Worm (Caenorhabditis elegans): Measurements from ENCODE around the gene cest-10.

Gene cest-10

DNA sequence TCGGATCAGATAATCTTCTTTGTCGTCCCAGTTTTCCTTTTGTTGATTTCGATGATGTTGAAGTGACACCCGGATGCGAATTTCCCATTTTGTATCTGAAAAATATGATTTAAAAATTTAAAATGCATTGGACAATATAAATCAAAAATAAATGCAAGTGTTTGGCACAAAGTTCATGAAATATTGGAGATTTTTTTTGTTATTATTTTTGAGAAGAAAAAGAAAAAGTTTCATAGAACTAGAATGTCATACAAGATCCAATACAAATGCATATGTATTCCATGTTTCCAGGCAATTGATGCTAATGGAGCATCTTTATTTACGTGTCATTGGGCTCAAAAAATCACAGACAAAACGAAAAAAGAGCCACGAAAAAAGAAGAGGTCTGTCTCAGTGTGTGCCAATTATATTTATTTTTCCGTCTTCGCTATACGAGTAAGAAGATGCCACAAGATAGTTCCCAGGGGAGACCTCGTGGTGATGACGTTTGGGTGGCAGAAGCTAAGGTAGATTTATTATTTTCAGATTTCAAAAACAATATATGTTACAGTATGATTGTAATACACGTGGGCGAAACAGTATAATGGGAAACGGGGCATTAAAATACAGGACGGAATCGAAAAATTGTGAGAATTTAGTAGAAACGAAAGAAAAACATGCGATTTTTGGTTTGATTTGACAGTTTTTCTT, 39.2 kb downstream of the cest-10 start, which contains the start of the genes glb-23 and R13A1.1:
glb-23 (minus strand) TSS at position 101 of the 690 bp plus-strand sequence.
R13A1.1 (plus strand) TSS at position 640 of the 690 bp plus-strand sequence.
- TF ChIP-seq flt-1 (GFP tag; IDR thresholded peaks at IDR 0.05) = no peak
- TF ChIP-seq cog-1 (tag; optimal IDR thresholded peaks at IDR 0.05) = no peak
- no peak for TF ChIP-seq ztf-23 (GFP tag; IDR thresholded peaks at IDR 0.05)
- no peak for TF ChIP-seq klf-2 (GFP tag; conservative IDR thresholded peaks at IDR 0.05)
- no peak for TF ChIP-seq tab-1 (GFP tag; IDR thresholded peaks at IDR 0.05)

ce11 chrIV:7222088-7222487, 41.7 kb downstream of the cest-10 start:
- TF ChIP-seq klf-2 (GFP tag; conservative IDR thresholded peaks at IDR 0.05) = no peak
- TF ChIP-seq cog-1 (tag; optimal IDR thresholded peaks at IDR 0.05) = no peak
- no peak for TF ChIP-seq ztf-29 (GFP tag; IDR thresholded peaks at IDR 0.05)
- TF ChIP-seq ztf-23 (GFP tag; IDR thresholded peaks at IDR 0.05) = no peak
- no peak for TF ChIP-seq T22C8.4 (GFP tag; IDR thresholded peaks at IDR 0.05)
- no peak for TF ChIP-seq tab-1 (GFP tag; IDR thresholded peaks at IDR 0.05)
- TF ChIP-seq ref-1 (GFP tag; conservative IDR thresholded peaks at IDR 0.05) = no peak
- no peak for TF ChIP-seq flt-1 (GFP tag; IDR thresholded peaks at IDR 0.05)

ce11 chrIV:7227072-7227471, 46.7 kb downstream of the cest-10 start, which contains the start of gene R13A1.10:
Gene R13A1.10, minus strand, starts transcription at chrIV:7227172.
- TF ChIP-seq flt-1 (GFP tag; IDR thresholded peaks at IDR 0.05) (no peak), med-1 (GFP tag; optimal IDR thresholded peaks at IDR 0.05; ENCODE audit: insufficient read depth) (no peak), ztf-29 (GFP tag; IDR thresholded peaks at IDR 0.05) (no peak), cog-1 (tag; optimal IDR thresholded peaks at IDR 0.05) (no peak), ref-1 (GFP tag; conservative IDR thresholded peaks at IDR 0.05) (no peak), tab-1 (GFP tag; IDR thresholded peaks at IDR 0.05) (no peak), ztf-23 (GFP tag; IDR thresholded peaks at IDR 0.05) (no peak), T22C8.4 (GFP tag; IDR thresholded peaks at IDR 0.05) (no peak), klf-2 (GFP tag; conservative IDR thresholded peaks at IDR 0.05) (no peak)

DNA sequence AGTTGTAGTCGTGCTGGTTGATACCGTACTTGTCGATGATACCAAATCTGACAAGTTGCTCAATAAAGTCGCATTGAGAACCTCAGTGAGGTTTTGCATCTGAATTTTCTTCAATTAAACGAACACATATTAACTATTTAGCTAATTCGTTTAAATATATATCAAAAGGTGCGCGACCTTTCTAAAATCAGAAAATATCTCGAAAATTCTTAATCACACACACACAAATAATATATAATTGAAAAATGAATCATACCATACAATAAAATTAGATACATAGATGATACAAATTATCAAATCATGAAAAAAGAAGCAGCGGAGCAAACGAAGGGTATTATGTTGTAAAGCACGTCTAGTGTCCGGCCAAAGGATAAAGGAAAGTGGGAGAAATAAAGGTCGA, 47.9 kb downstream of the cest-10 start, which contains the start of gene D2024.5:
D2024.5 (minus strand) TSS at position 101 of the 400 bp plus-strand sequence.
- TF ChIP-seq cog-1 (tag; optimal IDR thresholded peaks at IDR 0.05) (no peak), tab-1 (GFP tag; IDR thresholded peaks at IDR 0.05) (no peak), ztf-29 (GFP tag; IDR thresholded peaks at IDR 0.05) (no peak), klf-2 (GFP tag; conservative IDR thresholded peaks at IDR 0.05) (no peak), T22C8.4 (GFP tag; IDR thresholded peaks at IDR 0.05) (no peak), med-1 (GFP tag; optimal IDR thresholded peaks at IDR 0.05; ENCODE audit: insufficient read depth) (no peak), ztf-23 (GFP tag; IDR thresholded peaks at IDR 0.05) (no peak), flt-1 (GFP tag; IDR thresholded peaks at IDR 0.05) (no peak), ref-1 (GFP tag; conservative IDR thresholded peaks at IDR 0.05) (no peak)

ce11 chrIV:7230198-7230597, 49.8 kb downstream of the cest-10 start, which contains the start of gene cap-1:
Gene cap-1, minus strand, starts transcription at chrIV:7230223.
- TF ChIP-seq flt-1 (GFP tag; IDR thresholded peaks at IDR 0.05) = peak; percentile 60
- TF ChIP-seq ref-1 (GFP tag; conservative IDR thresholded peaks at IDR 0.05) = no peak
- peak; percentile 78 for TF ChIP-seq T22C8.4 (GFP tag; IDR thresholded peaks at IDR 0.05)
- TF ChIP-seq cog-1 (tag; optimal IDR thresholded peaks at IDR 0.05) = peak; percentile 33

DNA sequence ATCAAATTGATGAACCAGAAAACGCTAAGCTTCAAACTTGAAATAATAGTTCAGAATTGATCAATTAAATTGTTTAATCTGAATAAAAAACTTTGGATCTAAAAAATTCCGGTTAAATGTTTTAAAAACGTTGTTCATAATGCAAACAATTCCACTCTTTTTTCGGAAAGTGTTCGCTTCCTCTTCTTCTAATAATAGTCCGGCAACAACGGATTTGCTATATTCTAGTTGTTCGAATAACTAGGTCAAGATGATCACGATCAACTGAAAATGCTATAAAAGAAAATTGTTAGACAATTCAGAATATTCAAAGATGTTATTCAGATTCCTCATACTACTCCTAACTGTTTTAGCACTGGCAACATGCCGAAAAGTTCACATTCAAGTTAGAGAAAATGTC, 50.6 kb downstream of the cest-10 start, which contains the start of gene D2024.4:
D2024.4 (plus strand) TSS at position 301 of the 400 bp plus-strand sequence.
- TF ChIP-seq med-1 (GFP tag; optimal IDR thresholded peaks at IDR 0.05; ENCODE audit: insufficient read depth) (no peak), T22C8.4 (GFP tag; IDR thresholded peaks at IDR 0.05) (no peak), ztf-29 (GFP tag; IDR thresholded peaks at IDR 0.05) (no peak), ztf-23 (GFP tag; IDR thresholded peaks at IDR 0.05) (no peak), tab-1 (GFP tag; IDR thresholded peaks at IDR 0.05) (no peak), cog-1 (tag; optimal IDR thresholded peaks at IDR 0.05) (no peak), ref-1 (GFP tag; conservative IDR thresholded peaks at IDR 0.05) (no peak), flt-1 (GFP tag; IDR thresholded peaks at IDR 0.05) (no peak), klf-2 (GFP tag; conservative IDR thresholded peaks at IDR 0.05) (no peak)
